Worm (Caenorhabditis elegans) whole organism, midembryonic: ENCODE measurements around the gene ppat-1.

ENCODE experiments used
- T22C8.4 ChIP-seq: fragments of 200-800 bp; sonication (Bioruptor generic); IDR thresholded peaks from 2 replicates; pipeline ENCODE4 v1.3.6; 2022; ENCODE audit warnings: missing genetic modification characterization, missing compliant biosample characterization
- cog-1 ChIP-seq: sonication (generic microtip); optimal IDR thresholded peaks from 2 replicates; lab custom pipeline; 2016; ENCODE audit warnings: missing genetic modification characterization, missing compliant biosample characterization
- flt-1 ChIP-seq: fragments of 200-800 bp; sonication (Bioruptor generic); IDR thresholded peaks from 2 replicates; pipeline ENCODE4 v1.3.6; 2022; ENCODE audit warnings: missing genetic modification characterization, missing compliant biosample characterization
- klf-2 ChIP-seq: fragments of 200-800 bp; sonication (Bioruptor generic); conservative IDR thresholded peaks from 2 replicates; pipeline ENCODE4 v1.3.6; 2022; ENCODE audit warnings: missing genetic modification reagents, missing genetic modification characterization, missing compliant biosample characterization
- med-1 ChIP-seq: sonication (generic microtip); optimal IDR thresholded peaks from 2 replicates; lab custom pipeline; 2017; ENCODE audit warnings: missing genetic modification characterization, mild to moderate bottlenecking, missing compliant biosample characterization, antibody characterized with exemption, missing genetic modification reagents; ENCODE audit not compliant: insufficient read depth
- ref-1 ChIP-seq: fragments of 200-800 bp; sonication (Bioruptor generic); conservative IDR thresholded peaks from 2 replicates; pipeline ENCODE4 v1.3.6; 2022; ENCODE audit warnings: missing genetic modification reagents, missing genetic modification characterization, missing compliant biosample characterization
- tab-1 ChIP-seq: fragments of 200-800 bp; sonication (Bioruptor generic); IDR thresholded peaks from 2 replicates; pipeline ENCODE4 v1.3.6; 2022; ENCODE audit warnings: missing genetic modification characterization, missing compliant biosample characterization
- ztf-23 ChIP-seq: fragments of 200-800 bp; sonication (Bioruptor generic); IDR thresholded peaks from 2 replicates; pipeline ENCODE4 v1.3.6; 2022; ENCODE audit warnings: missing genetic modification reagents, missing genetic modification characterization, missing compliant biosample characterization
- ztf-29 ChIP-seq: fragments of 200-800 bp; sonication (Bioruptor generic); IDR thresholded peaks from 2 replicates; pipeline ENCODE4 v1.3.6; 2022; ENCODE audit warnings: missing genetic modification reagents, missing genetic modification characterization, missing compliant biosample characterization

Gene ppat-1

ce11 chrIII:4688965-4689364, at the start of gene ppat-1:
ppat-1 (plus strand) TSS chrIII:4689280.
- TF ChIP-seq cog-1 (tag; lab: Kevin White, UChicago) (no peak), ztf-23 (GFP tag; lab: Robert Waterston, UW) (no peak), ref-1 (GFP tag; lab: Robert Waterston, UW) (no peak), flt-1 (GFP tag; lab: Robert Waterston, UW) (no peak), ztf-29 (no peak), tab-1 (GFP tag; lab: Robert Waterston, UW) (no peak), klf-2 (GFP tag; lab: Robert Waterston, UW) (no peak), T22C8.4 (GFP tag; lab: Robert Waterston, UW) (no peak), med-1 (GFP tag; lab: Kevin White, UChicago) (no peak)

- TF ChIP-seq med-1 (GFP tag; lab: Kevin White, UChicago) (no peak), ztf-23 (GFP tag; lab: Robert Waterston, UW) (no peak), tab-1 (GFP tag; lab: Robert Waterston, UW) (no peak), cog-1 (tag; lab: Kevin White, UChicago) (no peak), flt-1 (GFP tag; lab: Robert Waterston, UW) (no peak), ref-1 (GFP tag; lab: Robert Waterston, UW) (no peak), T22C8.4 (GFP tag; lab: Robert Waterston, UW) (no peak), ztf-29 (no peak), klf-2 (GFP tag; lab: Robert Waterston, UW) (no peak)
These were observed 45.8 kb upstream of the ppat-1 start, which contains the start of gene pfas-1 for ce11 chrIII:4643262-4643661. pfas-1 (minus strand) TSS chrIII:4643310.

ce11 chrIII:4646246-4646645, 42.8 kb upstream of the ppat-1 start, which contains the start of gene pqn-29:
pqn-29 (minus strand) TSS chrIII:4646346.
- TF ChIP-seq cog-1 (tag; lab: Kevin White, UChicago), result no peak
- TF ChIP-seq tab-1 (GFP tag; lab: Robert Waterston, UW), result no peak
- TF ChIP-seq ztf-29, result no peak
- no peak for TF ChIP-seq ref-1 (GFP tag; lab: Robert Waterston, UW)
- no peak for TF ChIP-seq klf-2 (GFP tag; lab: Robert Waterston, UW)
- TF ChIP-seq flt-1 (GFP tag; lab: Robert Waterston, UW), result no peak
- TF ChIP-seq med-1 (GFP tag; lab: Kevin White, UChicago), result no peak
- TF ChIP-seq T22C8.4 (GFP tag; lab: Robert Waterston, UW), result no peak
- no peak for TF ChIP-seq ztf-23 (GFP tag; lab: Robert Waterston, UW)

ce11 chrIII:4647341-4647740, 41.7 kb upstream of the ppat-1 start:
- TF ChIP-seq ztf-29 (no peak), ref-1 (GFP tag; lab: Robert Waterston, UW) (no peak), T22C8.4 (GFP tag; lab: Robert Waterston, UW) (no peak), klf-2 (GFP tag; lab: Robert Waterston, UW) (no peak), cog-1 (tag; lab: Kevin White, UChicago) (no peak), med-1 (GFP tag; lab: Kevin White, UChicago) (no peak), tab-1 (GFP tag; lab: Robert Waterston, UW) (no peak), flt-1 (GFP tag; lab: Robert Waterston, UW) (no peak), ztf-23 (GFP tag; lab: Robert Waterston, UW) (no peak)

ce11 chrIII:4647878-4648277, 41.2 kb upstream of the ppat-1 start, which contains the start of gene T23F11.6:
T23F11.6 (minus strand) TSS chrIII:4647922.
- no peak for TF ChIP-seq cog-1 (tag; lab: Kevin White, UChicago)
- TF ChIP-seq ztf-23 (GFP tag; lab: Robert Waterston, UW), result no peak
- TF ChIP-seq flt-1 (GFP tag; lab: Robert Waterston, UW), result no peak
- TF ChIP-seq med-1 (GFP tag; lab: Kevin White, UChicago), result no peak
- no peak for TF ChIP-seq ztf-29
- no peak for TF ChIP-seq tab-1 (GFP tag; lab: Robert Waterston, UW)
- no peak for TF ChIP-seq T22C8.4 (GFP tag; lab: Robert Waterston, UW)
- TF ChIP-seq klf-2 (GFP tag; lab: Robert Waterston, UW), result no peak
- TF ChIP-seq ref-1 (GFP tag; lab: Robert Waterston, UW), result no peak

- no peak for TF ChIP-seq ztf-29
- TF ChIP-seq cog-1 (tag; lab: Kevin White, UChicago), result peak; percentile 83
- TF ChIP-seq klf-2 (GFP tag; lab: Robert Waterston, UW), result no peak
- no peak for TF ChIP-seq ref-1 (GFP tag; lab: Robert Waterston, UW)
- no peak for TF ChIP-seq flt-1 (GFP tag; lab: Robert Waterston, UW)
- TF ChIP-seq ztf-23 (GFP tag; lab: Robert Waterston, UW), result 0 out of 2 replicates have a peak, but pooled peaks have one; percentile 26
- peak; percentile 93 for TF ChIP-seq T22C8.4 (GFP tag; lab: Robert Waterston, UW)
These were observed 39.7 kb upstream of the ppat-1 start for ce11 chrIII:4649363-4649768.

ce11 chrIII:4649811-4650544, 39.1 kb upstream of the ppat-1 start, which contains the start of gene ppm-2:
ppm-2 (plus strand) TSS chrIII:4650494.
- TF ChIP-seq cog-1 (tag; lab: Kevin White, UChicago), result no peak
- TF ChIP-seq ref-1 (GFP tag; lab: Robert Waterston, UW), result no peak
- TF ChIP-seq klf-2 (GFP tag; lab: Robert Waterston, UW), result no peak
- TF ChIP-seq flt-1 (GFP tag; lab: Robert Waterston, UW), result no peak

ce11 chrIII:4653374-4653773, 35.7 kb upstream of the ppat-1 start:
- no peak for TF ChIP-seq ref-1 (GFP tag; lab: Robert Waterston, UW)
- no peak for TF ChIP-seq T22C8.4 (GFP tag; lab: Robert Waterston, UW)
- no peak for TF ChIP-seq ztf-23 (GFP tag; lab: Robert Waterston, UW)
- no peak for TF ChIP-seq flt-1 (GFP tag; lab: Robert Waterston, UW)
- no peak for TF ChIP-seq med-1 (GFP tag; lab: Kevin White, UChicago)
- TF ChIP-seq klf-2 (GFP tag; lab: Robert Waterston, UW), result no peak
- TF ChIP-seq cog-1 (tag; lab: Kevin White, UChicago), result no peak

ce11 chrIII:4653912-4654311, 35.2 kb upstream of the ppat-1 start:
- TF ChIP-seq ref-1 (GFP tag; lab: Robert Waterston, UW) (no peak), T22C8.4 (GFP tag; lab: Robert Waterston, UW) (no peak), cog-1 (tag; lab: Kevin White, UChicago) (no peak), med-1 (GFP tag; lab: Kevin White, UChicago) (no peak), flt-1 (GFP tag; lab: Robert Waterston, UW) (no peak), ztf-23 (GFP tag; lab: Robert Waterston, UW) (no peak), ztf-29 (no peak), tab-1 (GFP tag; lab: Robert Waterston, UW) (no peak), klf-2 (GFP tag; lab: Robert Waterston, UW) (no peak)
